Worm (Caenorhabditis elegans) whole organism, young adult: Measurements from ENCODE around the gene nhr-204.
"Not testable (repeated sequence)": the region's sequence is repeated elsewhere in the genome, so short reads cannot be mapped to it uniquely, and the experiment has no call there.

Experiments used
- B0336.3 ChIP-seq: fragments of 200-800 bp; sonication (Bioruptor generic); IDR thresholded peaks from 2 replicates; pipeline ENCODE4 v1.3.6; 2022; ENCODE audit warnings: missing genetic modification characterization, missing compliant biosample characterization
- D2030.7 ChIP-seq: fragments of 200-800 bp; sonication (Bioruptor generic); IDR thresholded peaks from 2 replicates; pipeline ENCODE4 v1.3.6; 2022; ENCODE audit warnings: missing genetic modification reagents, missing genetic modification characterization, missing compliant biosample characterization
- F37B4.10 ChIP-seq: fragments of 200-800 bp; sonication (Bioruptor generic); IDR thresholded peaks from 2 replicates; pipeline ENCODE4 v1.3.6; 2022; ENCODE audit warnings: missing genetic modification characterization, missing compliant biosample characterization
- aptf-2 ChIP-seq: fragments of 200-800 bp; sonication (Bioruptor generic); conservative IDR thresholded peaks from 2 replicates; pipeline ENCODE4 v1.3.6; 2022; ENCODE audit warnings: missing genetic modification reagents, missing genetic modification characterization, missing compliant biosample characterization
- aptf-3 ChIP-seq: fragments of 200-800 bp; sonication (Bioruptor generic); IDR thresholded peaks from 2 replicates; pipeline ENCODE4 v1.3.6; 2022; ENCODE audit warnings: missing genetic modification characterization, missing compliant biosample characterization
- let-526 ChIP-seq: fragments of 200-800 bp; sonication (Bioruptor generic); IDR thresholded peaks from 2 replicates; pipeline ENCODE4 v1.3.6; 2022; ENCODE audit warnings: missing genetic modification reagents, missing genetic modification characterization, missing compliant biosample characterization
- nfya-1 ChIP-seq: sonication (generic microtip); optimal IDR thresholded peaks from 2 replicates; lab custom pipeline; 2017; ENCODE audit warnings: antibody characterized with exemption, missing compliant biosample characterization, missing genetic modification characterization, borderline replicate concordance; ENCODE audit not compliant: insufficient read depth
- nfyb-1 ChIP-seq: fragments of 200-800 bp; sonication (Bioruptor generic); IDR thresholded peaks from 2 replicates; pipeline ENCODE4 v1.3.6; 2022; ENCODE audit warnings: missing genetic modification reagents, missing genetic modification characterization, missing compliant biosample characterization
- nhr-27 ChIP-seq: fragments of 200-800 bp; sonication (Bioruptor generic); optimal IDR thresholded peaks from 2 replicates; lab custom pipeline; 2018; ENCODE audit warnings: mild to moderate bottlenecking, missing genetic modification characterization, moderate library complexity, missing compliant biosample characterization
- nhr-80 ChIP-seq: sonication (generic microtip); optimal IDR thresholded peaks from 2 replicates; lab custom pipeline; 2016; ENCODE audit warnings: missing genetic modification characterization, missing compliant biosample characterization
- repo-1 ChIP-seq: sonication (generic microtip); optimal IDR thresholded peaks from 2 replicates; lab custom pipeline; 2017; ENCODE audit warnings: mild to moderate bottlenecking, missing genetic modification characterization, missing compliant biosample characterization
- sptf-2 ChIP-seq: fragments of 200-800 bp; sonication (Bioruptor generic); optimal IDR thresholded peaks from 2 replicates; lab custom pipeline; 2018; ENCODE audit warnings: mild to moderate bottlenecking, missing genetic modification characterization, missing compliant biosample characterization
- ztf-22 ChIP-seq: fragments of 200-800 bp; sonication (Bioruptor generic); optimal IDR thresholded peaks from 2 replicates; lab custom pipeline; 2018; ENCODE audit warnings: mild to moderate bottlenecking, missing genetic modification characterization, moderate library complexity, missing compliant biosample characterization

Gene nhr-204

ce11 chrV:212687-213086 lies 45.9 kb downstream of the nhr-204 start, which contains the start of gene DC2.5:
Gene DC2.5, minus strand, starts transcription at chrV:212787.
- TF ChIP-seq repo-1 (tag; lab: Kevin White, UChicago); B0336.3 (GFP tag; lab: Robert Waterston, UW); nhr-27 (tag; lab: Kevin White, UChicago): not testable (repeated sequence)

DNA sequence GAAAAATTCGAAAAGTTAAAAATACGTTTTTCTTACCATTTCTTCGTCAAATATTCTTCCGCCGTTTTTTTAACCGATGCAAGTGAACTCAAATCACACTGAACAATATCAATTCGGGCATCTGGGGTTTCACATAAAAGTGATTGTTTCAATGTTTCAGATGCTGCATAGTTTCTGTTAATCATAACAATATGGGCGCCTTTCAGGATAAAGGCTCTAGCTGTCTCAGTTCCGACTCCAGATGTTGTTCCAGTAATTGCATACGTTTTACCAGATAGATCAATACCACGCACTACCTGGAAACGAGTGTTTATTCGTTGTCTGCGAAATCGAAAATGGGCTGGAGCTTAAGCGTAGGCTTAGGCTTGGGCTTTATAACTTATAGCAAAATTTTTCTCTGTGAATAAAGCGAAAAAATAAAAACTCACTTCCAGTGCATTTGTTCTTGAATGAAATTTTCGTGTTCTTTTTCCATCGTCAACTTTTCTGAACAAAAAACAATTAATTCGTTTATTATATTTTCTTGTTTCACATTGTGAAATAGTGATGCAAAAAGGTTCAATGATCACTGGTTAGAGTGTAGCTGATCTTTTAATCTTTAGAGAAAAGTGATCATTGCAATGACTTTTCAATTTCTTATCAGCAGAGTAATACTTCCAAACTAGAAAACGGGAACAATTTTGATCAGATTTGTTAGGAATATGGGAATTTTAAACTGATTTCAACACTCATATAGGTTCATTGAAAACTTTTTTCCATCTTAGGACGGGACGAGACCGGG lies 47.1 kb downstream of the nhr-204 start:
- no peak for TF ChIP-seq nfya-1 (tag; lab: Kevin White, UChicago)
- TF ChIP-seq ztf-22 (GFP tag; lab: Kevin White, UChicago) = no peak
- TF ChIP-seq B0336.3 (GFP tag; lab: Robert Waterston, UW) = no peak
- TF ChIP-seq sptf-2 (GFP tag; lab: Kevin White, UChicago) = no peak
- TF ChIP-seq D2030.7 = no peak
- no peak for TF ChIP-seq aptf-2 (GFP tag; lab: Robert Waterston, UW)
- TF ChIP-seq let-526 (GFP tag; lab: Robert Waterston, UW) = no peak
- peak; percentile 51 for TF ChIP-seq nhr-80 (tag; lab: Kevin White, UChicago)

ce11 chrV:206814-207213 lies 51.8 kb downstream of the nhr-204 start:
- TF ChIP-seq nfyb-1 (peak; percentile 67; the same call in 1 of the 2 replicates), F37B4.10 (GFP tag; lab: Robert Waterston, UW) (no peak), aptf-3 (GFP tag; lab: Robert Waterston, UW) (no peak)
- TF ChIP-seq, all 124 proteins: peak for 1
